Worm (Caenorhabditis elegans) whole organism, L2 larva: ENCODE results near the gene F43C11.3.

ENCODE experiments used
- R02D3.7 ChIP-seq: fragments of 150-350 bp; optimal IDR thresholded peaks from 2 replicates; lab custom pipeline; 2014; ENCODE audit warnings: missing biosample characterization, missing genetic modification characterization
- crh-2 ChIP-seq: sonication (generic microtip); optimal IDR thresholded peaks from 2 replicates; lab custom pipeline; 2017; ENCODE audit warnings: missing biosample characterization, missing genetic modification characterization
- fos-1 ChIP-seq: fragments of 150-350 bp; optimal IDR thresholded peaks from 2 replicates; lab custom pipeline; 2014; ENCODE audit warnings: missing biosample characterization, missing genetic modification characterization
- lin-11 ChIP-seq: fragments of 150-350 bp; sonication (generic microtip); optimal IDR thresholded peaks from 2 replicates; lab custom pipeline; 2014; ENCODE audit warnings: missing biosample characterization, missing genetic modification characterization, inconsistent platforms, mixed read lengths
- nhr-10 ChIP-seq: sonication (generic microtip); optimal IDR thresholded peaks from 2 replicates; lab custom pipeline; 2017; ENCODE audit warnings: missing biosample characterization, missing genetic modification characterization
- nhr-21 ChIP-seq: fragments of 150-350 bp; optimal IDR thresholded peaks from 2 replicates; lab custom pipeline; 2014; ENCODE audit warnings: missing biosample characterization, missing genetic modification characterization
- nhr-23 ChIP-seq: fragments of 150-350 bp; optimal IDR thresholded peaks from 2 replicates; lab custom pipeline; 2014; ENCODE audit warnings: missing biosample characterization, missing genetic modification reagents, missing genetic modification characterization
- nhr-25 ChIP-seq: fragments of 150-350 bp; sonication (generic microtip); optimal IDR thresholded peaks from 3 replicates; lab custom pipeline; 2014; ENCODE audit warnings: missing biosample characterization, missing genetic modification characterization
- nhr-77 ChIP-seq: fragments of 150-350 bp; optimal IDR thresholded peaks from 2 replicates; lab custom pipeline; 2014; ENCODE audit warnings: missing biosample characterization, missing genetic modification characterization
- skn-1 ChIP-seq: sonication (generic microtip); optimal IDR thresholded peaks from 2 replicates; lab custom pipeline; 2017; ENCODE audit warnings: missing biosample characterization, missing genetic modification characterization
- snpc-4 ChIP-seq: fragments of 150-350 bp; optimal IDR thresholded peaks from 2 replicates; lab custom pipeline; 2014; ENCODE audit warnings: missing biosample characterization, missing genetic modification characterization
- ztf-4 ChIP-seq: fragments of 150-350 bp; optimal IDR thresholded peaks from 2 replicates; lab custom pipeline; 2014; ENCODE audit warnings: missing biosample characterization, missing genetic modification characterization

DNA sequence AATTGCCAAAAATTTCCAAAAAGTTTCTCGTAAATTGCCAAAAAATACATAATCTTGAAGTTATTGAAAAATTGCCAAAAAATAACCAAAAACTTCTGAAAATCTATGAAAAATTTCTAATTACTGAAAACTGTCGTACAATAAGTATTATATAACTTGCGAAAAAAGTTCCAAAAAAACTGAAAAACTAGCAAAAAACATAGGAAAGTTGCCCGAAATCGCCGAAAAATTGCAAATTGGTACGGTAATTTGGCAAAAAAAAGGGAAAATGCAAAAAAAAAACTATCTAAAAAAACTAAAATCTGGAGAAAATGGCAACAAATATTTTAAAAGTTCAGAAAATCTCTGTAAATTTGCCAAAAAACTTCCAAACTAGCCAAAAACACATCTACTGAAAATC is 11.6 kb upstream of the F43C11.3 start, which contains the start of gene enri-1:
- TF ChIP-seq nhr-23 = no peak
- no peak for TF ChIP-seq nhr-10 (tag; lab: Kevin White, UChicago)
- no peak for TF ChIP-seq nhr-25 (tag; lab: Kevin White, UChicago)
- no peak for TF ChIP-seq ztf-4
- TF ChIP-seq crh-2 (tag; lab: Kevin White, UChicago) = no peak
- no peak for TF ChIP-seq skn-1 (tag; lab: Kevin White, UChicago)
- TF ChIP-seq R02D3.7 = no peak
- no peak for TF ChIP-seq snpc-4 (tag; lab: Kevin White, UChicago)
- TF ChIP-seq fos-1 (tag; lab: Kevin White, UChicago) = no peak
- no peak for TF ChIP-seq nhr-21 (tag; lab: Kevin White, UChicago)
- TF ChIP-seq nhr-77 (tag; lab: Kevin White, UChicago) = no peak
- no peak for TF ChIP-seq lin-11 (tag; lab: Kevin White, UChicago)
